Fruit fly (Drosophila melanogaster): ENCODE data around the gene Ir84a.

- TF ChIP-seq psq (optimal IDR thresholded peaks at IDR 0.05) (no peak), h (optimal IDR thresholded peaks at IDR 0.05) (no peak), ttk (optimal IDR thresholded peaks at IDR 0.05) (no peak), Myc (optimal IDR thresholded peaks at IDR 0.05) (no peak)
Observed at dm6 chr3R:7391113-7391512, 15.6 kb upstream of the Ir84a start, which contains the start of gene CG42650.
